Worm (Caenorhabditis elegans): Measurements from ENCODE around the gene Y113G7B.15.

Gene Y113G7B.15

ce11 chrV:20203085-20203484 lies 30.6 kb downstream of the Y113G7B.15 start, which contains the start of gene fbxa-113:
fbxa-113 (plus strand) TSS chrV:20203385.
- TF ChIP-seq elt-2 (tag; optimal IDR thresholded peaks at IDR 0.05) (no peak), unc-55 (GFP tag; optimal IDR thresholded peaks at IDR 0.05) (no peak), gmeb-2 (tag; optimal IDR thresholded peaks at IDR 0.05) (no peak), pros-1 (tag; optimal IDR thresholded peaks at IDR 0.05) (no peak), syd-9 (tag; optimal IDR thresholded peaks at IDR 0.05) (no peak), K09A11.1 (tag; optimal IDR thresholded peaks at IDR 0.05; ENCODE audit: insufficient read depth) (no peak), pqm-1 (tag; optimal IDR thresholded peaks at IDR 0.05) (no peak), K02D7.2 (tag; optimal IDR thresholded peaks at IDR 0.05) (no peak), F13H6.1 (tag; optimal IDR thresholded peaks at IDR 0.05) (no peak), che-1 (tag; optimal IDR thresholded peaks at IDR 0.05) (no peak), fkh-6 (tag; optimal IDR thresholded peaks at IDR 0.05) (no peak), lim-6 (tag; optimal IDR thresholded peaks at IDR 0.05) (no peak), T23F11.4 (GFP tag; optimal IDR thresholded peaks at IDR 0.05) (no peak), hlh-6 (tag; optimal IDR thresholded peaks at IDR 0.05) (no peak), ceh-48 (tag; optimal IDR thresholded peaks at IDR 0.05) (no peak), nhr-11 (tag; optimal IDR thresholded peaks at IDR 0.05) (no peak)

- no peak for TF ChIP-seq sox-2 (GFP tag; IDR thresholded peaks at IDR 0.05)
- no peak for TF ChIP-seq pros-1 (tag; optimal IDR thresholded peaks at IDR 0.05)
- no peak for TF ChIP-seq lin-11 (tag; optimal IDR thresholded peaks at IDR 0.05)
- no peak for TF ChIP-seq F13H6.1 (tag; optimal IDR thresholded peaks at IDR 0.05)
- TF ChIP-seq hlh-8 (tag; optimal IDR thresholded peaks at IDR 0.05): no peak
- TF ChIP-seq syd-9 (tag; optimal IDR thresholded peaks at IDR 0.05): no peak
These were observed 32.3 kb downstream of the Y113G7B.15 start, which contains the start of gene fbxa-114 for ce11 chrV:20201316-20201715. fbxa-114 (plus strand) TSS chrV:20201616.

- TF ChIP-seq ceh-31 (tag; optimal IDR thresholded peaks at IDR 0.05) (no peak), ceh-30 (tag; optimal IDR thresholded peaks at IDR 0.05) (no peak), hlh-8 (tag; optimal IDR thresholded peaks at IDR 0.05) (no peak), ama-1 (optimal IDR thresholded peaks at IDR 0.05) (no peak), ztf-16 (tag; optimal IDR thresholded peaks at IDR 0.05) (no peak), unc-86 (tag; optimal IDR thresholded peaks at IDR 0.05) (no peak), mec-3 (tag; optimal IDR thresholded peaks at IDR 0.05; ENCODE audit: borderline replicate concordance) (no peak), pha-4 (tag; optimal IDR thresholded peaks at IDR 0.05) (no peak), ceh-9 (tag; optimal IDR thresholded peaks at IDR 0.05) (no peak), ahr-1 (tag; optimal IDR thresholded peaks at IDR 0.05) (no peak), madf-2 (tag; optimal IDR thresholded peaks at IDR 0.05) (no peak), K02D7.2 (tag; optimal IDR thresholded peaks at IDR 0.05) (no peak), hlh-6 (tag; optimal IDR thresholded peaks at IDR 0.05) (no peak), unc-55 (GFP tag; optimal IDR thresholded peaks at IDR 0.05) (no peak), tbx-2 (tag; optimal IDR thresholded peaks at IDR 0.05) (no peak), C08G9.2 (tag; optimal IDR thresholded peaks at IDR 0.05) (no peak), elt-2 (tag; optimal IDR thresholded peaks at IDR 0.05) (no peak), hlh-13 (GFP tag; optimal IDR thresholded peaks at IDR 0.05) (no peak)
These were observed 34.0 kb downstream of the Y113G7B.15 start for ce11 chrV:20199658-20200057.

- no peak for TF ChIP-seq nfya-1 (tag; optimal IDR thresholded peaks at IDR 0.05)
- no peak for TF ChIP-seq ztf-16 (tag; optimal IDR thresholded peaks at IDR 0.05)
- no peak for TF ChIP-seq dve-1 (tag; optimal IDR thresholded peaks at IDR 0.05)
- no peak for TF ChIP-seq eyg-1 (tag; optimal IDR thresholded peaks at IDR 0.05)
- no peak for TF ChIP-seq madf-2 (tag; optimal IDR thresholded peaks at IDR 0.05)
- no peak for TF ChIP-seq F13H6.1 (tag; optimal IDR thresholded peaks at IDR 0.05)
- TF ChIP-seq zip-5 (tag; optimal IDR thresholded peaks at IDR 0.05): no peak
- TF ChIP-seq unc-86 (tag; optimal IDR thresholded peaks at IDR 0.05): no peak
- no peak for TF ChIP-seq hlh-8 (tag; optimal IDR thresholded peaks at IDR 0.05)
- TF ChIP-seq ceh-2 (tag; optimal IDR thresholded peaks at IDR 0.05): no peak
These were observed 34.7 kb downstream of the Y113G7B.15 start, which contains the start of gene fog-2 for ce11 chrV:20198954-20199353. fog-2 (plus strand) TSS chrV:20199254.

Data from whole organism, late embryonic.